Fruit fly (Drosophila melanogaster): ENCODE measurements around the gene Cyp304a1.

DNA sequence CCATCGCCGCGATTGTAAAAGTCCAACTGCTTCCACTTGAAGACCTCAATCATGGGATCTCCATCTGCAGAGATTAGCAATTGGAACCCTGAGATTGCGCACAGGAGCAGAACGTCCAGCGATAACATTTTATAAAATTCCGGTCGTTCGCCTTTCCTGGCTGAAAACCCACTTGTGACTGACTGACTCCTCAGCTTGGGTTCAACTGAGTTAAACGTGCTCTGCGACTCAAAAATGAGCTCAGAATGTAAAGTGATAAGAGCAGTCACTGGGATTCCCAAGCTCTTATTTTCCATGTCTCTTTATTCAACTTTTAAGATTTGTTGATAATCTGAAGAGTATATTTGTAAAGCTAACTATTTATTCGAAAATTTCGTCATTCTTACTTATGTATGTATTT lies 29.4 kb downstream of the Cyp304a1 start, which contains the start of gene yellow-f:
- TF ChIP-seq fd59A (GFP tag; optimal IDR thresholded peaks at IDR 0.05): no peak
- TF ChIP-seq achi (GFP tag; optimal IDR thresholded peaks at IDR 0.05): no peak
- no peak for TF ChIP-seq topi (GFP tag; optimal IDR thresholded peaks at IDR 0.05)
- TF ChIP-seq CG7368 (GFP tag; optimal IDR thresholded peaks at IDR 0.05): no peak
- no peak for TF ChIP-seq CG31627 (GFP tag; optimal IDR thresholded peaks at IDR 0.05)
- no peak for TF ChIP-seq dac (GFP tag; optimal IDR thresholded peaks at IDR 0.05)

All from whole organism, prepupa.